Fruit fly (Drosophila melanogaster): ENCODE results near the gene Mpcp2.

- TF ChIP-seq Dll (optimal IDR thresholded peaks at IDR 0.05) = no peak
- no peak for TF ChIP-seq usp (GFP tag; optimal IDR thresholded peaks at IDR 0.05)
- no peak for TF ChIP-seq CG8478 (optimal IDR thresholded peaks at IDR 0.05)
- TF ChIP-seq pan (optimal IDR thresholded peaks at IDR 0.05) = no peak
- no peak for TF ChIP-seq EcR (GFP tag; optimal IDR thresholded peaks at IDR 0.05)
These were observed 10.6 kb downstream of the Mpcp2 start for dm6 chr3L:14547811-14548765.

Data from whole organism.